Fruit fly (Drosophila melanogaster) whole organism: ENCODE measurements around the gene CG9733.

Source experiments
- CG8478 ChIP-seq: fragments of >200 bp; optimal IDR thresholded peaks from 2 replicates; lab custom pipeline; 2018; ENCODE audit warnings: inconsistent platforms
- Dll ChIP-seq: fragments of >200 bp; optimal IDR thresholded peaks from 2 replicates; lab custom pipeline; 2017
- EcR ChIP-seq, 2 experiments: fragments of >200 bp; optimal IDR thresholded peaks; 2 replicates each; lab custom pipeline; 2017; ENCODE audit warnings: missing biosample characterization in 2 of 2, missing genetic modification characterization in 2 of 2, missing genetic modification reagents in 2 of 2
- pan ChIP-seq: fragments of >200 bp; optimal IDR thresholded peaks from 2 replicates; lab custom pipeline; 2017
- psq ChIP-seq: fragments of >200 bp; optimal IDR thresholded peaks from 2 replicates; lab custom pipeline; 2017
- usp ChIP-seq: fragments of >200 bp; optimal IDR thresholded peaks from 2 replicates; lab custom pipeline; 2017; ENCODE audit warnings: missing biosample characterization, missing genetic modification characterization, mixed read lengths

- TF ChIP-seq pan = no peak
- TF ChIP-seq usp = no peak
- no peak for TF ChIP-seq CG8478 (lab: Kevin White, UChicago)
- TF ChIP-seq psq (lab: Kevin White, UChicago) = no peak
- TF ChIP-seq EcR (GFP tag; optimal IDR thresholded peaks at IDR 0.05; lab: Kevin White, UChicago) = no peak
- TF ChIP-seq Dll (lab: Kevin White, UChicago) = no peak
Observed at dm6 chr3R:30295022-30295421, 48.5 kb upstream of the CG9733 start.
